Worm (Caenorhabditis elegans) whole organism, L1 larva: Measurements from ENCODE around the gene lect-2.
"Not testable (repeated sequence)": the region's sequence is repeated elsewhere in the genome, so short reads cannot be mapped to it uniquely, and the experiment has no call there.

Experiments
- alr-1 ChIP-seq: fragments of 200-800 bp; sonication (Bioruptor generic); optimal IDR thresholded peaks from 2 replicates; lab custom pipeline; 2018; ENCODE audit warnings: borderline replicate concordance, mild to moderate bottlenecking, missing genetic modification characterization, missing compliant biosample characterization
- blmp-1 ChIP-seq: fragments of 150-350 bp; optimal IDR thresholded peaks from 2 replicates; lab custom pipeline; 2014; ENCODE audit warnings: missing biosample characterization, missing genetic modification characterization
- ces-1 ChIP-seq: fragments of 150-350 bp; optimal IDR thresholded peaks from 2 replicates; lab custom pipeline; 2014; ENCODE audit warnings: missing biosample characterization, missing genetic modification reagents, missing genetic modification characterization
- dpl-1 ChIP-seq, 3 experiments: fragments of 150-350 bp in 2 of 3; sonication (generic microtip) in 1 of 3; optimal IDR thresholded peaks; 2 replicates each; lab custom pipeline; 2014 to 2017; ENCODE audit warnings: missing biosample characterization in 3 of 3, missing genetic modification characterization in 3 of 3, missing genetic modification reagents in 3 of 3
- efl-1 ChIP-seq, 4 experiments: fragments of 150-350 bp; optimal IDR thresholded peaks in 3 of 4; peaks in 1 of 4; 1 replicate in 1 of 4; 2 replicates in 3 of 4; lab custom pipeline; 2014; ENCODE audit warnings: missing biosample characterization in 2 of 4, missing genetic modification characterization in 2 of 4, missing genetic modification reagents in 2 of 4
- egl-27 ChIP-seq, 2 experiments: fragments of 150-350 bp in 1 of 2; sonication (generic microtip); optimal IDR thresholded peaks; 3 replicates each; lab custom pipeline; 2017 to 2018; ENCODE audit warnings: missing biosample characterization in 2 of 2, missing genetic modification characterization in 2 of 2, missing genetic modification reagents in 2 of 2
- elt-2 ChIP-seq: sonication (generic microtip); optimal IDR thresholded peaks from 2 replicates; lab custom pipeline; 2016; ENCODE audit warnings: missing genetic modification characterization, mild to moderate bottlenecking, inconsistent platforms, missing compliant biosample characterization, missing genetic modification reagents
- elt-3 ChIP-seq, 6 experiments: fragments of 150-350 bp in 1 of 6; sonication (generic microtip); optimal IDR thresholded peaks; 2 replicates each; lab custom pipeline; 2017 to 2018; ENCODE audit warnings: missing biosample characterization in 6 of 6, missing genetic modification characterization in 6 of 6, inconsistent platforms in 1 of 6
- fkh-8 ChIP-seq: sonication (generic microtip); optimal IDR thresholded peaks from 2 replicates; lab custom pipeline; 2016; ENCODE audit warnings: mild to moderate bottlenecking, missing genetic modification characterization, missing compliant biosample characterization
- hlh-17 ChIP-seq: fragments of 200-800 bp; sonication (Bioruptor generic); optimal IDR thresholded peaks from 2 replicates; lab custom pipeline; 2018; ENCODE audit warnings: missing genetic modification characterization, mild to moderate bottlenecking, missing compliant biosample characterization, moderate library complexity, borderline replicate concordance
- hlh-4 ChIP-seq: sonication (generic microtip); optimal IDR thresholded peaks from 2 replicates; lab custom pipeline; 2016; ENCODE audit warnings: mild to moderate bottlenecking, missing genetic modification characterization, missing compliant biosample characterization
- hpl-2 ChIP-seq: fragments of 150-350 bp; optimal IDR thresholded peaks from 2 replicates; lab custom pipeline; 2014; ENCODE audit warnings: missing biosample characterization, missing genetic modification reagents, missing genetic modification characterization
- irx-1 ChIP-seq: sonication (generic microtip); optimal IDR thresholded peaks from 2 replicates; lab custom pipeline; 2016; ENCODE audit warnings: missing genetic modification characterization, missing compliant biosample characterization
- isw-1 ChIP-seq: fragments of 200-800 bp; sonication (Bioruptor generic); IDR thresholded peaks from 2 replicates; pipeline ENCODE4 v1.3.6; 2022; ENCODE audit warnings: missing genetic modification characterization, missing compliant biosample characterization
- lin-14 ChIP-seq: fragments of 200-800 bp; sonication (Bioruptor generic); optimal IDR thresholded peaks from 2 replicates; lab custom pipeline; 2018; ENCODE audit warnings: mild to moderate bottlenecking, missing genetic modification characterization, moderate library complexity, missing compliant biosample characterization
- lin-35 ChIP-seq, 2 experiments: fragments of 150-350 bp; optimal IDR thresholded peaks; 2 replicates each; lab custom pipeline; 2014; ENCODE audit warnings: missing biosample characterization in 2 of 2, missing genetic modification characterization in 2 of 2, missing genetic modification reagents in 2 of 2
- lin-39 ChIP-seq: fragments of 150-350 bp; optimal IDR thresholded peaks from 2 replicates; lab custom pipeline; 2014; ENCODE audit warnings: missing biosample characterization, missing genetic modification reagents, missing genetic modification characterization
- mdl-1 ChIP-seq, 2 experiments: fragments of 150-350 bp; optimal IDR thresholded peaks; 2 replicates each; lab custom pipeline; 2014 to 2017; ENCODE audit warnings: missing biosample characterization in 2 of 2, missing genetic modification characterization in 2 of 2, inconsistent platforms in 1 of 2
- mef-2 ChIP-seq: fragments of 150-350 bp; optimal IDR thresholded peaks from 2 replicates; lab custom pipeline; 2014; ENCODE audit warnings: missing biosample characterization, missing genetic modification characterization
- nhr-12 ChIP-seq: sonication (generic microtip); optimal IDR thresholded peaks from 2 replicates; lab custom pipeline; 2017; ENCODE audit warnings: missing biosample characterization, missing genetic modification characterization
- nhr-20 ChIP-seq: sonication (generic microtip); optimal IDR thresholded peaks from 2 replicates; lab custom pipeline; 2016; ENCODE audit warnings: mild to moderate bottlenecking, missing genetic modification characterization, missing compliant biosample characterization
- nhr-47 ChIP-seq: sonication (generic microtip); optimal IDR thresholded peaks from 2 replicates; lab custom pipeline; 2016; ENCODE audit warnings: mild to moderate bottlenecking, missing genetic modification characterization, moderate library complexity, missing compliant biosample characterization
- nhr-71 ChIP-seq: sonication (generic microtip); optimal IDR thresholded peaks from 2 replicates; lab custom pipeline; 2016; ENCODE audit warnings: mild to moderate bottlenecking, missing genetic modification characterization, moderate library complexity, missing compliant biosample characterization
- nhr-76 ChIP-seq: sonication (generic microtip); optimal IDR thresholded peaks from 2 replicates; lab custom pipeline; 2017; ENCODE audit warnings: missing biosample characterization, missing genetic modification characterization
- nhr-85 ChIP-seq: sonication (generic microtip); peaks from one replicate; lab custom pipeline; 2016; ENCODE audit warnings: missing genetic modification characterization, inconsistent platforms, missing compliant biosample characterization
- nhr-90 ChIP-seq: sonication (generic microtip); optimal IDR thresholded peaks from 2 replicates; lab custom pipeline; 2016; ENCODE audit warnings: mild to moderate bottlenecking, missing genetic modification characterization, missing compliant biosample characterization; ENCODE audit not compliant: poor library complexity
- pqm-1 ChIP-seq: sonication (generic microtip); optimal IDR thresholded peaks from 3 replicates; lab custom pipeline; 2017; ENCODE audit warnings: missing biosample characterization, missing genetic modification characterization
- skn-1 ChIP-seq: fragments of 150-350 bp; optimal IDR thresholded peaks from 2 replicates; lab custom pipeline; 2014; ENCODE audit warnings: missing biosample characterization, missing genetic modification characterization
- snpc-4 ChIP-seq: fragments of 150-350 bp; optimal IDR thresholded peaks from 2 replicates; lab custom pipeline; 2014; ENCODE audit warnings: missing biosample characterization, missing genetic modification characterization
- snu-23 ChIP-seq: sonication (generic microtip); optimal IDR thresholded peaks from 2 replicates; lab custom pipeline; 2016; ENCODE audit warnings: missing genetic modification characterization, missing compliant biosample characterization
- sox-4 ChIP-seq: sonication (generic microtip); optimal IDR thresholded peaks from 2 replicates; lab custom pipeline; 2016; ENCODE audit warnings: missing genetic modification characterization, missing compliant biosample characterization
- sup-37 ChIP-seq: fragments of 200-800 bp; sonication (Bioruptor generic); optimal IDR thresholded peaks from 2 replicates; lab custom pipeline; 2018; ENCODE audit warnings: mild to moderate bottlenecking, missing genetic modification characterization, missing compliant biosample characterization
- unc-30 ChIP-seq: sonication (generic microtip); optimal IDR thresholded peaks from 2 replicates; lab custom pipeline; 2017; ENCODE audit warnings: missing biosample characterization, missing genetic modification characterization
- unc-86 ChIP-seq: sonication (generic microtip); optimal IDR thresholded peaks from 2 replicates; lab custom pipeline; 2016; ENCODE audit warnings: missing genetic modification characterization, missing compliant biosample characterization
- unc-98 ChIP-seq: fragments of 200-800 bp; sonication (Bioruptor generic); IDR thresholded peaks from 2 replicates; pipeline ENCODE4 v1.3.6; 2022; ENCODE audit warnings: missing genetic modification characterization, missing compliant biosample characterization
- xbp-1 ChIP-seq: sonication (generic microtip); optimal IDR thresholded peaks from 2 replicates; lab custom pipeline; 2016; ENCODE audit warnings: missing genetic modification characterization, missing compliant biosample characterization
- zag-1 ChIP-seq: fragments of 150-350 bp; optimal IDR thresholded peaks from 2 replicates; lab custom pipeline; 2014; ENCODE audit warnings: missing biosample characterization, missing genetic modification characterization
- ztf-11 ChIP-seq, 2 experiments: sonication (generic microtip); optimal IDR thresholded peaks; 2 replicates each; lab custom pipeline; 2016 to 2017; ENCODE audit warnings: missing genetic modification characterization in 2 of 2, missing biosample characterization in 1 of 2, missing compliant biosample characterization in 1 of 2
- ztf-4 ChIP-seq: fragments of 150-350 bp; optimal IDR thresholded peaks from 2 replicates; lab custom pipeline; 2014; ENCODE audit warnings: missing biosample characterization, missing genetic modification characterization

lect-2 gene

DNA sequence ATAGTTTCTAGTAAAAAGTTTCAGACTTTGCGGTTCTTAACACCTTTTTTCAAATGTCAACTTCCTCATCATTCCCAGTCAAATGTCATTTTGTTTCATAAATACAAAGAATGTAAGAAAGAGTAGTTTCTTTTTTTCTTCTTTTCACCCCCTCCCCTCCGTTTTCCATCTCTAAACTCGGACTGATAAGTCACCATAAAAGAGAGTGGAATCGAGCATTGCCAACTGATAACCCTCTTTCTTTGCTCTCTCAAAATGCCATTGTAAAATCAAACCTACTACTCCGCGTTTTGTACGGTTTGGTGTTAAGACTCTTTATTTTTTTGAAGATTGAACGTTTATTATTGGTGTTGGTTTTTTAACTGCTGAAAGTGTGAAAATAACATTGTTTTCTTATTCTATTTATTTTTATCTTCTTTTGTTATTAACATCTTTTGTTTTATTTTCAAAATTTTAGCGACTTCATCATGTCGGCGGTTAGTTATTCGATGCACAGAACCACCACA lies 40.7 kb upstream of the lect-2 start, which contains the start of gene ifb-2:
Gene ifb-2 (plus strand): TSS at position 456 of the 506 bp plus-strand sequence.
- TF ChIP-seq alr-1 (tag; lab: Kevin White, UChicago) (no peak), fkh-8 (tag; lab: Kevin White, UChicago) (no peak), hlh-17 (no peak), lin-35 (GFP tag; optimal IDR thresholded peaks at IDR 0.05; lab: Kevin White, UChicago) (peak in 1 of 2 experiments; percentile 15), elt-2 (tag; lab: Kevin White, UChicago) (peak; percentile 90)
- TF ChIP-seq, all 84 proteins: peak for 2

DNA sequence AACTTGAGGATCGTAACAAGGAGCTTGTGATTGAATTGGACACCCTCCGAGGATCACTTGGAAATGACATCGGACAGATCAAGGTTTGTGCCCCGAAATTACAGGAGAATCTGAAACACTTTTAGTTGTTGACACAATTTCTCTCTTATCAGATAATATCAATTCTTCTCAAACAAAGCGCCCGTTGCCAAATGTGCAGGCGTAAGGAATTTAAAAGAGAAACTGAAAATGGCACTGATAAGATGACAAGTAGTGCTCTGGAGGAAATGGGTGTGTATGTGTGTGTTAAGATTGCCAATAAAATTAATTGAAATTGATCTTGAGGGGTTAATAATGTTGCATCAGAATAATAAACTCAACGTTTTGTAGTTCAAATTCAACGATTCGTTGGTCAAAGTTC lies 39.2 kb upstream of the lect-2 start:
- TF ChIP-seq efl-1 (optimal IDR thresholded peaks at IDR 0.05; lab: Kevin White, UChicago) (no peak), efl-1 (GFP tag; optimal IDR thresholded peaks at IDR 0.05 in 1 of 2; lab: Kevin White, UChicago) (peak in 1 of 2 experiments; percentile 79), elt-2 (tag; lab: Kevin White, UChicago) (peak; percentile 90), pqm-1 (peak; percentile 35), lin-35 (GFP tag; optimal IDR thresholded peaks at IDR 0.05; lab: Kevin White, UChicago) (peak in 1 of 2 experiments; percentile 33), unc-30 (tag; lab: Kevin White, UChicago) (no peak), nhr-76 (tag; lab: Kevin White, UChicago) (no peak), lin-14 (peak; percentile 13)

ce11 chrII:5754168-5754567 lies 36.4 kb upstream of the lect-2 start, which contains the start of gene F10C1.8:
Gene F10C1.8, plus strand, starts transcription at chrII:5754468.
- TF ChIP-seq elt-2 (tag; lab: Kevin White, UChicago): no peak
- no peak for TF ChIP-seq xbp-1
- no peak for TF ChIP-seq ztf-11 (tag; optimal IDR thresholded peaks at IDR 0.05; lab: Kevin White, UChicago)
- TF ChIP-seq mdl-1 (tag; optimal IDR thresholded peaks at IDR 0.05; lab: Kevin White, UChicago): no peak
- no peak for TF ChIP-seq irx-1 (tag; lab: Kevin White, UChicago)
- TF ChIP-seq nhr-12 (tag; lab: Kevin White, UChicago): no peak
- no peak for TF ChIP-seq skn-1 (tag; lab: Kevin White, UChicago)
- TF ChIP-seq elt-3 (tag; optimal IDR thresholded peaks at IDR 0.05; lab: Kevin White, UChicago): no peak
- TF ChIP-seq egl-27 (tag; optimal IDR thresholded peaks at IDR 0.05; lab: Kevin White, UChicago): no peak
- TF ChIP-seq, all 84 proteins: peak for 0

DNA sequence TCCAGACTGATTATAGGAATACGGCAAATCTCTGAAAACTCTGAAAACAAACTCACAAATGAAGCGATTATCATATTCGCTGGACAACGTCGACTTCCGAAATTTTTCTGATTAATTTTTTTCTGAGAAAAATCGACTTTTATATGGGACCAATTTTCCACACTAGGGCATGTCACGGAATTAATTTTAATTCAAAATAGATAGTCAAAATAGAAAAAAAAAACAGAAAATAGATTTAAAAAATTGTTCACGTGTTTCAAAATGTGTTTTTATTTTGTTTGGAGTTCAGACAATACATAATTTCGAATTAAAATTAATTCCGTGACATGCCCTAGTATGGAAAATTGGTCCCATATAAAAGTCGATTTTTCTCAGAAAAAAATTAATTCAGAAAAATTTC lies 32.9 kb upstream of the lect-2 start, which contains the start of the genes F10C1.3 and F10C1.23:
Gene F10C1.3 (minus strand): TSS at position 101 of the 400 bp plus-strand sequence.
Gene F10C1.23 (plus strand): TSS at position 385 of the 400 bp plus-strand sequence.
- not testable (repeated sequence) for TF ChIP-seq sup-37 (GFP tag; lab: Kevin White, UChicago); lin-14; hlh-4 (tag; lab: Kevin White, UChicago)

DNA sequence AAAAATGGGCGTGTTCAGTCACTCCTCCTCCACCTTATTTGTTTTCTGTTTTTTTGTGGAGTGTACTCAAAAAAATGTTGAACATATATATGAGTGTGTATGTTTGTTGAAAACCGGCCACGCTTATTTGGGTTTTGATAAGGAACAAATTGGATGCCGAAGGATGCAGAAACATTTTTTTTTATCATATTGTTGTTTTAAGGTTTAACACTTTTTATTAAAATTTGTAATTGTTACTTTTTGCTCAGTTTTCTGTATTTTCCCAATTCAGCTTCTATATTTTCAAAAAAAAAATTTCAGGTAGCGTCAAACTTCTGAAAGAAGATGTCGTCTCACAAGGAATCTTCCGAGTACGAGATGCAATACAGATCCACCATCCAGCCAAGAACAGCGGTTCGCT lies 25.2 kb upstream of the lect-2 start, which contains the start of gene ifb-1:
Gene ifb-1 (plus strand): TSS at position 301 of the 400 bp plus-strand sequence.
- no peak for TF ChIP-seq hpl-2
- no peak for TF ChIP-seq mef-2
- TF ChIP-seq hlh-17: no peak

ce11 chrII:5768274-5768820 lies 22.2 kb upstream of the lect-2 start:
- TF ChIP-seq mef-2: no peak
- peak; percentile 36 for TF ChIP-seq snu-23 (GFP tag; lab: Kevin White, UChicago)
- TF ChIP-seq dpl-1 (GFP tag; optimal IDR thresholded peaks at IDR 0.05; lab: Kevin White, UChicago): no peak
- TF ChIP-seq mdl-1 (tag; optimal IDR thresholded peaks at IDR 0.05; lab: Kevin White, UChicago): no peak
- no peak for TF ChIP-seq ces-1
- TF ChIP-seq nhr-47 (tag; lab: Kevin White, UChicago): no peak
- no peak for TF ChIP-seq nhr-76 (tag; lab: Kevin White, UChicago)
- TF ChIP-seq lin-39 (tag; lab: Kevin White, UChicago): peak; percentile 41
- peak; percentile 34 for TF ChIP-seq nhr-20 (tag; lab: Kevin White, UChicago)
- no peak for TF ChIP-seq unc-86 (tag; lab: Kevin White, UChicago)
- no peak for TF ChIP-seq ztf-4 (tag; lab: Kevin White, UChicago)
- TF ChIP-seq elt-3 (tag; optimal IDR thresholded peaks at IDR 0.05; lab: Kevin White, UChicago): peak in 2 of 6 experiments; percentile 19 to 59
- TF ChIP-seq blmp-1 (tag; lab: Kevin White, UChicago): peak; percentile 44
- TF ChIP-seq zag-1: no peak
- TF ChIP-seq nhr-85: peak; percentile 88
- TF ChIP-seq unc-98 (GFP tag; lab: Robert Waterston, UW): no peak
- TF ChIP-seq snpc-4 (tag; lab: Kevin White, UChicago): no peak
- TF ChIP-seq nhr-90 (tag; lab: Kevin White, UChicago): no peak
- TF ChIP-seq sox-4 (tag; lab: Kevin White, UChicago): no peak
- no peak for TF ChIP-seq pqm-1
- TF ChIP-seq isw-1 (GFP tag; lab: Robert Waterston, UW): no peak
- peak; percentile 3 for TF ChIP-seq nhr-71
- TF ChIP-seq lin-14: peak; percentile 67
- no peak for TF ChIP-seq hpl-2
